Worm (Caenorhabditis elegans) whole organism, L4 larva: Measurements from ENCODE around the gene F57C7.4.
A peak's percentile ranks its signal among the peaks of the same experiment; 100 is the strongest.

ENCODE experiments used
- F26F4.8 ChIP-seq: fragments of 200-800 bp; sonication (Bioruptor generic); conservative IDR thresholded peaks from 2 replicates; pipeline ENCODE4 v1.3.6; 2022; ENCODE audit warnings: missing genetic modification characterization, missing compliant biosample characterization
- T26A8.4 ChIP-seq: fragments of 200-800 bp; sonication (Bioruptor generic); IDR thresholded peaks from 2 replicates; pipeline ENCODE4 v1.3.6; 2022; ENCODE audit warnings: missing genetic modification characterization, missing compliant biosample characterization
- Y105C5A.15 ChIP-seq: fragments of 200-800 bp; sonication (Bioruptor generic); IDR thresholded peaks from 2 replicates; pipeline ENCODE4 v1.3.6; 2022; ENCODE audit warnings: missing genetic modification characterization, missing compliant biosample characterization
- aha-1 ChIP-seq: fragments of 150-350 bp; peaks from one replicate; lab custom pipeline; 2014; ENCODE audit warnings: missing biosample characterization, missing genetic modification characterization
- aly-2 ChIP-seq: sonication (generic microtip); optimal IDR thresholded peaks from 2 replicates; lab custom pipeline; 2018; ENCODE audit warnings: missing biosample characterization, missing genetic modification characterization
- ceh-20 ChIP-seq: fragments of 200-800 bp; sonication (Bioruptor generic); IDR thresholded peaks from 2 replicates; pipeline ENCODE4 v1.3.6; 2022; ENCODE audit warnings: missing genetic modification reagents, missing genetic modification characterization, missing compliant biosample characterization
- ceh-44 ChIP-seq: fragments of 200-800 bp; sonication (Bioruptor generic); IDR thresholded peaks from 2 replicates; pipeline ENCODE4 v1.3.6; 2022; ENCODE audit warnings: missing genetic modification reagents, missing genetic modification characterization, missing compliant biosample characterization
- ceh-82 ChIP-seq: sonication (generic microtip); optimal IDR thresholded peaks from 2 replicates; lab custom pipeline; 2017; ENCODE audit warnings: missing biosample characterization, missing genetic modification characterization
- ctbp-1 ChIP-seq: fragments of 200-800 bp; sonication (Bioruptor generic); IDR thresholded peaks from 2 replicates; pipeline ENCODE4 v1.3.6; 2022; ENCODE audit warnings: missing genetic modification reagents, missing genetic modification characterization, missing compliant biosample characterization
- daf-12 ChIP-seq: fragments of 150-350 bp; optimal IDR thresholded peaks from 2 replicates; lab custom pipeline; 2014; ENCODE audit warnings: missing biosample characterization, missing genetic modification reagents, missing genetic modification characterization
- daf-16 ChIP-seq, 3 experiments: sonication (generic microtip); optimal IDR thresholded peaks; 2 replicates each; lab custom pipeline; 2016 to 2017; ENCODE audit warnings: missing genetic modification characterization in 3 of 3, missing genetic modification reagents in 3 of 3, mild to moderate bottlenecking in 2 of 3, missing compliant biosample characterization in 2 of 3, missing biosample characterization in 1 of 3, moderate library complexity in 1 of 3
- daf-8 ChIP-seq: fragments of 200-800 bp; sonication (Bioruptor generic); IDR thresholded peaks from 2 replicates; pipeline ENCODE4 v1.3.6; 2022; ENCODE audit warnings: missing genetic modification characterization, missing compliant biosample characterization
- dmd-6 ChIP-seq: fragments of 200-800 bp; sonication (Bioruptor generic); IDR thresholded peaks from 2 replicates; pipeline ENCODE4 v1.3.6; 2022; ENCODE audit warnings: missing genetic modification reagents, missing genetic modification characterization, missing compliant biosample characterization
- dve-1 ChIP-seq: sonication (generic microtip); optimal IDR thresholded peaks from 2 replicates; lab custom pipeline; 2017; ENCODE audit warnings: antibody characterized with exemption, mild to moderate bottlenecking, missing genetic modification characterization, missing compliant biosample characterization; ENCODE audit not compliant: insufficient read depth
- hlh-11 ChIP-seq: fragments of 200-800 bp; sonication (Bioruptor generic); optimal IDR thresholded peaks from 2 replicates; lab custom pipeline; 2018; ENCODE audit warnings: mild to moderate bottlenecking, missing genetic modification characterization, missing compliant biosample characterization
- hlh-30 ChIP-seq: sonication (generic microtip); optimal IDR thresholded peaks from 2 replicates; lab custom pipeline; 2017; ENCODE audit warnings: antibody characterized with exemption, mild to moderate bottlenecking, missing genetic modification characterization, missing compliant biosample characterization; ENCODE audit not compliant: insufficient read depth
- hmg-1.1 ChIP-seq: fragments of 200-800 bp; sonication (Bioruptor generic); IDR thresholded peaks from 2 replicates; pipeline ENCODE4 v1.3.6; 2022; ENCODE audit warnings: missing genetic modification reagents, missing genetic modification characterization, missing compliant biosample characterization
- lim-7 ChIP-seq: fragments of 200-800 bp; sonication (Bioruptor generic); IDR thresholded peaks from 2 replicates; pipeline ENCODE4 v1.3.6; 2022; ENCODE audit warnings: missing genetic modification characterization, missing compliant biosample characterization
- lin-13 ChIP-seq: fragments of 150-350 bp; optimal IDR thresholded peaks from 2 replicates; lab custom pipeline; 2014; ENCODE audit warnings: missing biosample characterization, missing genetic modification reagents, missing genetic modification characterization
- lir-3 ChIP-seq: sonication (generic microtip); optimal IDR thresholded peaks from 2 replicates; lab custom pipeline; 2016; ENCODE audit warnings: mild to moderate bottlenecking, missing genetic modification characterization, missing compliant biosample characterization
- lsy-2 ChIP-seq, 2 experiments: fragments of 150-350 bp in 1 of 2; sonication (generic microtip) in 1 of 2; optimal IDR thresholded peaks; 2 replicates each; lab custom pipeline; 2014 to 2017; ENCODE audit warnings: missing biosample characterization in 2 of 2, missing genetic modification characterization in 2 of 2
- mdl-1 ChIP-seq, 2 experiments: fragments of 150-350 bp in 1 of 2; sonication (generic microtip) in 1 of 2; optimal IDR thresholded peaks; 2 replicates each; lab custom pipeline; 2014 to 2017; ENCODE audit warnings: missing biosample characterization in 2 of 2, missing genetic modification characterization in 2 of 2
- mep-1 ChIP-seq: fragments of 150-350 bp; sonication (generic microtip); optimal IDR thresholded peaks from 3 replicates; lab custom pipeline; 2014; ENCODE audit warnings: missing biosample characterization, missing genetic modification characterization
- mes-2 ChIP-seq: sonication (generic microtip); optimal IDR thresholded peaks from 2 replicates; lab custom pipeline; 2016; ENCODE audit warnings: missing genotype, mild to moderate bottlenecking, missing genetic modification characterization, missing compliant biosample characterization; ENCODE audit not compliant: poor library complexity, severe bottlenecking
- mxl-3 ChIP-seq: fragments of 200-800 bp; sonication (Bioruptor generic); optimal IDR thresholded peaks from 2 replicates; lab custom pipeline; 2018; ENCODE audit warnings: mild to moderate bottlenecking, missing genetic modification characterization, missing compliant biosample characterization
- nhr-11 ChIP-seq: fragments of 150-350 bp; optimal IDR thresholded peaks from 2 replicates; lab custom pipeline; 2014; ENCODE audit warnings: missing biosample characterization, missing genetic modification characterization
- nhr-111 ChIP-seq: fragments of 200-800 bp; sonication (Bioruptor generic); optimal IDR thresholded peaks from 2 replicates; lab custom pipeline; 2018; ENCODE audit warnings: mild to moderate bottlenecking, missing genetic modification characterization, missing compliant biosample characterization
- nhr-28 ChIP-seq: fragments of 150-350 bp; optimal IDR thresholded peaks from 2 replicates; lab custom pipeline; 2014; ENCODE audit warnings: missing biosample characterization, missing genetic modification characterization
- pha-4 ChIP-seq, 2 experiments: fragments of 150-350 bp in 1 of 2; fragments of 200-800 bp in 1 of 2; sonication (Bioruptor generic) in 1 of 2; IDR thresholded peaks in 1 of 2; optimal IDR thresholded peaks in 1 of 2; 2 replicates each; pipeline versions ENCODE4 v1.3.6 to Lab custom; 2014 to 2022; ENCODE audit warnings: missing genetic modification characterization in 2 of 2, missing genetic modification reagents in 2 of 2, missing biosample characterization in 1 of 2, missing compliant biosample characterization in 1 of 2
- php-3 ChIP-seq: fragments of 200-800 bp; sonication (Bioruptor generic); IDR thresholded peaks from 2 replicates; pipeline ENCODE4 v1.3.6; 2022; ENCODE audit warnings: missing genetic modification reagents, missing genetic modification characterization, missing compliant biosample characterization
- pqm-1 ChIP-seq: sonication (generic microtip); optimal IDR thresholded peaks from 2 replicates; lab custom pipeline; 2017; ENCODE audit warnings: missing biosample characterization, missing genetic modification characterization
- rbr-2 ChIP-seq: sonication (generic microtip); optimal IDR thresholded peaks from 2 replicates; lab custom pipeline; 2016; ENCODE audit warnings: missing genotype, missing genetic modification characterization, missing compliant biosample characterization
- sdz-12 ChIP-seq: fragments of 200-800 bp; sonication (Bioruptor generic); optimal IDR thresholded peaks from 2 replicates; lab custom pipeline; 2018; ENCODE audit warnings: mild to moderate bottlenecking, missing genetic modification characterization, missing compliant biosample characterization
- skn-1 ChIP-seq: fragments of 150-350 bp; optimal IDR thresholded peaks from 2 replicates; lab custom pipeline; 2014; ENCODE audit warnings: missing biosample characterization, missing genetic modification characterization
- snpc-1.2 ChIP-seq: fragments of 200-800 bp; sonication (Bioruptor generic); IDR thresholded peaks from 2 replicates; pipeline ENCODE4 v1.3.6; 2022; ENCODE audit warnings: missing genetic modification reagents, missing genetic modification characterization, missing compliant biosample characterization
- tra-1 ChIP-seq: fragments of 200-800 bp; sonication (Bioruptor generic); IDR thresholded peaks from 2 replicates; pipeline ENCODE4 v1.3.6; 2022; ENCODE audit warnings: missing genetic modification reagents, missing genetic modification characterization, missing compliant biosample characterization
- unc-62 ChIP-seq, 3 experiments: fragments of 150-350 bp in 1 of 3; sonication (generic microtip); optimal IDR thresholded peaks in 2 of 3; peaks in 1 of 3; 1 replicate in 1 of 3; 2 replicates in 2 of 3; lab custom pipeline; 2014 to 2017; ENCODE audit warnings: missing biosample characterization in 3 of 3, missing genetic modification characterization in 3 of 3, missing genetic modification reagents in 3 of 3, missing genotype in 1 of 3
- vab-7 ChIP-seq: fragments of 200-800 bp; sonication (Bioruptor generic); IDR thresholded peaks from 2 replicates; pipeline ENCODE4 v1.3.6; 2022; ENCODE audit warnings: missing genetic modification reagents, missing genetic modification characterization, missing compliant biosample characterization
- ztf-7 ChIP-seq: fragments of 150-350 bp; optimal IDR thresholded peaks from 2 replicates; lab custom pipeline; 2014; ENCODE audit warnings: missing biosample characterization, missing genetic modification characterization

F57C7.4 gene

ce11 chrX:10609878-10610277, 20.5 kb upstream of the F57C7.4 start:
- TF ChIP-seq hlh-11 (tag; lab: Kevin White, UChicago) (no peak), T26A8.4 (GFP tag; lab: Robert Waterston, UW) (no peak), unc-62 (GFP tag; optimal IDR thresholded peaks at IDR 0.05 in 1 of 2; lab: Kevin White, UChicago) (peak in 1 of 2 experiments; percentile 92), unc-62 (tag; optimal IDR thresholded peaks at IDR 0.05; lab: Kevin White, UChicago) (no peak)

DNA sequence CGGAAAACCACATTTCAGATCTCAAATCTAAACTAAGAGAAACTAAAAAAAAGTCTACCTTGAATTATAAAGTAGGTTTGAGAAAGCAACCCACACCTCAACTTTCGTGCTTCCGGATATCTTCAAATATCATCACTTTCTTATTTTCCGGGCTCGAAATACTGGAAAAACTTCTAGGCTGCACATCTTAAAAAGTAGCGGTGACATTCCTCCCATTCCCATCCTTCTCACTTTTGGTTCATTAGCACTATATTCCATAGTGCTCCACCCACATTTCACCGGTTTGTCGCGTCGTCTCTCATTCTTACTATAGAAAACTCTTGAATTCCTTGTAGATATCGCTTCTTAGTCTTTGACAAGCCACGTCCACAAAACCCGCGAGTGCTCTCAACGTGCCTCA, 15.0 kb upstream of the F57C7.4 start, which contains the start of gene flp-19:
TSS of gene flp-19 (plus strand) at position 301 of the 400 bp plus-strand sequence.
- TF ChIP-seq daf-16 (GFP tag; optimal IDR thresholded peaks at IDR 0.05; lab: Kevin White, UChicago) (no peak), daf-16 (tag; optimal IDR thresholded peaks at IDR 0.05; lab: Kevin White, UChicago) (no peak)

DNA sequence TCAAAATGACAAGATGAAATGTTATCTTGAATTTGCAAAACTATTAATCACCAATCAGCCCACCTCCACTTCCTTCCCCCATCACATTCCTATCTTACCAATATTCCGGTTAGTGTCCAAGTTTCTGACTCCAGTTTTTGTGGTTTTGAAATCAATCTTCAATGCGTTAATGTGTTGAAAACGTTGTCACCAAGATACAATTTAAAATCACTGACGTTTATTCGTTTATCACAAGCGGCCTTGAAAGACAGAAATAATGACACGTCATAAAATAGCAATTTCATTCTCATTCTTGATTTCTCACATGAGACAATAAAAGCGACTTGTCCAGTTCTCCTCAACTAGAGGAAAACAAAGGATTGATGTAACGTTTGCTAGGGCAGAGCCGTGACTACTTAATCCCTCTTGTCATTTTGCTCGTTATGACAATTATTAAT, 10.4 kb upstream of the F57C7.4 start:
- TF ChIP-seq nhr-111 (no peak), aha-1 (tag; lab: Kevin White, UChicago) (no peak), php-3 (GFP tag; lab: Robert Waterston, UW) (0 out of 2 replicates have a peak, but pooled peaks have one; percentile 47), unc-62 (GFP tag; optimal IDR thresholded peaks at IDR 0.05 in 1 of 2; lab: Kevin White, UChicago) (peak in 1 of 2 experiments; percentile 99), unc-62 (tag; optimal IDR thresholded peaks at IDR 0.05; lab: Kevin White, UChicago) (no peak), dmd-6 (0 out of 2 replicates have a peak, but pooled peaks have one; percentile 32), ceh-82 (tag; lab: Kevin White, UChicago) (no peak), pqm-1 (tag; lab: Kevin White, UChicago) (peak; percentile 14), dve-1 (tag; lab: Kevin White, UChicago) (peak; percentile 2), tra-1 (GFP tag; lab: Robert Waterston, UW) (0 out of 2 replicates have a peak, but pooled peaks have one; percentile 36), mep-1 (tag; lab: Kevin White, UChicago) (peak; percentile 1), hlh-30 (peak; percentile 33), mxl-3 (GFP tag; lab: Kevin White, UChicago) (peak; percentile 0), nhr-28 (tag; lab: Kevin White, UChicago) (peak; percentile 24), ceh-44 (no peak), Y105C5A.15 (GFP tag; lab: Robert Waterston, UW) (no peak)

DNA sequence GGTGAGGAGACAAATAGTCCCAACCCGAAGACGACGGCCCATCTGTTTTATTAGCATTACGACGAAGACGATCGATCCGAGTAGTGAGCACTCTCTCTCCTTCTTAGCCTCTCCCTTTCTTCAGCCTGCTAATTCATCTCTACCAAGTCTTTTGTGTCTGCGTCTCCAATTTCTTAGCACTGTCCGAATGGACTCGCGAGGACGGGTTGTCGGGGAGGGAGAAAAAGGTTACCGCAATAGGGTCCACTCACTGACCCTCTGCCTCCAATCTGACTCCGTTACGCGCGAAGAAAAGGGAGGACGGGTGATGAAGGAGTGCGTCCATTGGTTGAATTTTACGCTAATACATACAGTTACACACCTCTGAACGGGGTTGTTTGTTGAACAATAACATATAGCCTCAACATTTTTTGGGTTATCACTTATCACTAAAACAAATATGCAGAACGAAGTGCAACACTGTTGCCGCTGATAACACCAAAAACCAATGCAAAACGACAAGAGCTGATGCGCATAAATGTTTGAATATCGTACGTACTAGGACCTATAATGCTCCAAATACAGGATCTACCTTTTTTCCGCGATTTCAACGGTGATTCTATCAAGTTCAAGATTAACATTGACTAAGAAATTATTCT, 8.3 kb upstream of the F57C7.4 start:
- TF ChIP-seq lim-7 (GFP tag; lab: Robert Waterston, UW) (no peak), sdz-12 (GFP tag; lab: Kevin White, UChicago) (no peak), ceh-82 (tag; lab: Kevin White, UChicago) (no peak), ctbp-1 (GFP tag; lab: Robert Waterston, UW) (no peak), nhr-28 (tag; lab: Kevin White, UChicago) (peak; percentile 15), pqm-1 (tag; lab: Kevin White, UChicago) (peak; percentile 47), ceh-20 (no peak), ceh-44 (no peak), mes-2 (tag; lab: Kevin White, UChicago) (peak; percentile 30), skn-1 (tag; lab: Kevin White, UChicago) (no peak), hlh-11 (tag; lab: Kevin White, UChicago) (peak; percentile 33), lin-13 (GFP tag; lab: Kevin White, UChicago) (no peak), mep-1 (tag; lab: Kevin White, UChicago) (peak; percentile 58), snpc-1.2 (GFP tag; lab: Robert Waterston, UW) (no peak), hmg-1.1 (GFP tag; lab: Robert Waterston, UW) (0 out of 2 replicates have a peak, but pooled peaks have one; percentile 23), daf-16 (GFP tag; optimal IDR thresholded peaks at IDR 0.05; lab: Kevin White, UChicago) (no peak), daf-16 (tag; optimal IDR thresholded peaks at IDR 0.05; lab: Kevin White, UChicago) (no peak), daf-12 (tag; lab: Kevin White, UChicago) (no peak), aly-2 (tag; lab: Kevin White, UChicago) (no peak), lsy-2 (tag; optimal IDR thresholded peaks at IDR 0.05; lab: Kevin White, UChicago) (peak in 1 of 2 experiments; percentile 41), F26F4.8 (GFP tag; lab: Robert Waterston, UW) (no peak), rbr-2 (tag; lab: Kevin White, UChicago) (peak; percentile 10), pha-4 (GFP tag; IDR thresholded peaks at IDR 0.05; lab: Robert Waterston, UW) (no peak), pha-4 (tag; optimal IDR thresholded peaks at IDR 0.05; lab: Kevin White, UChicago) (no peak), lir-3 (tag; lab: Kevin White, UChicago) (no peak), nhr-11 (no peak), vab-7 (GFP tag; lab: Robert Waterston, UW) (0 out of 2 replicates have a peak, but pooled peaks have one; percentile 32), daf-8 (no peak), ztf-7 (tag; lab: Kevin White, UChicago) (no peak), mdl-1 (tag; optimal IDR thresholded peaks at IDR 0.05; lab: Kevin White, UChicago) (no peak)
- TF ChIP-seq, all 104 proteins: peak for 9
